Worm (Caenorhabditis elegans): Measurements from ENCODE around the gene F41E6.5.

ce11 chrV:8615711-8616110 lies 12.4 kb downstream of the F41E6.5 start:
- TF ChIP-seq attf-6 (GFP tag; IDR thresholded peaks at IDR 0.05): no peak
- no peak for TF ChIP-seq nfyb-1 (GFP tag; IDR thresholded peaks at IDR 0.05)
- TF ChIP-seq unc-62 (GFP tag; optimal IDR thresholded peaks at IDR 0.05): no peak
- no peak for TF ChIP-seq akir-1 (GFP tag; optimal IDR thresholded peaks at IDR 0.05)
- no peak for TF ChIP-seq hlh-12 (tag; optimal IDR thresholded peaks at IDR 0.05)
- no peak for TF ChIP-seq Y53F4B.3 (GFP tag; IDR thresholded peaks at IDR 0.05)
